Worm (Caenorhabditis elegans) whole organism, mixed stage, embryonic: Measurements from ENCODE around the gene rbm-26.

Source experiments
- M03D4.4 ChIP-seq: sonication (generic microtip); optimal IDR thresholded peaks from 2 replicates; lab custom pipeline; 2017; ENCODE audit warnings: mild to moderate bottlenecking, missing genetic modification characterization, missing compliant biosample characterization
- cnd-1 ChIP-seq: fragments of 200-800 bp; sonication (Bioruptor generic); optimal IDR thresholded peaks from 2 replicates; lab custom pipeline; 2018; ENCODE audit warnings: mild to moderate bottlenecking, missing genetic modification characterization, missing compliant biosample characterization
- nhr-237 ChIP-seq: fragments of 150-350 bp; optimal IDR thresholded peaks from 2 replicates; lab custom pipeline; 2014; ENCODE audit warnings: missing biosample characterization, missing genetic modification characterization
- unc-62 ChIP-seq: fragments of 150-350 bp; optimal IDR thresholded peaks from 2 replicates; lab custom pipeline; 2014; ENCODE audit warnings: missing biosample characterization, missing genetic modification reagents, missing genetic modification characterization

DNA sequence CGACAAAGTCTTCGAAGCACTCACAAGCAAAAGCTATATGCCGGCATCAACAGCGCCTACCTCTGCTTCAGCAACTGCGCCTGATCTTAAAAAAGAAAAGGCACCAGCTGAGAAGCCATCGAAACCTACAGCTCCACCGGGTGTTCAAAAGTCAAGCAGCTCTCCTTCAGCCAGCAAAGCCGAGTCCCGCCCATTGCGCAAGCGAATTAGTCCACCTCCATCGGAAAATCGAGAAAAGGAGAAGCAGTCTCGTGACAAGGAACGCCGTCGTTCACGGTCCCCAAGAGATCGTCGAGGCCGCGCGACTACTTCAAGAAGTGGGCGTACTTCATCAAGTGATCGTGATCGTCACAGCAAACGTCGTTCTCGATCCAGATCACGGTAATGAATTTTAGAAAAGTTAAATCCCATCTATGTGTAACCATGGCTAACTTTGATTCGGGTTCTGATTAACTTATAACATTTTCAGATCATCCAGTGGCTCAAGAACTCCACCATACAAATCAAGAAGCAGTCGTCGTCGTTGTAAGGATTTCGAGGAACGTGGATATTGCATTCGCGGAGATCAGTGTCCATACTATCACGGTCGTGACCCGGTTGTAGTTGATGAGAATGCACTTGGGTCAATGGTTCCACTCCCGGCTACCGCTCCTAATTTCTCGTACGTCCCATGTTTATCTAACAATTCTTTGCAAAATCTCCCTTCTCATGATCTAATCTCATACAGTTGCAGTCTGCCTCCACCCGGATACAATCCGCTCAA, 720 bp downstream of the rbm-26 start:
- TF ChIP-seq M03D4.4 (tag; lab: Kevin White, UChicago) (no peak), nhr-237 (tag; lab: Kevin White, UChicago) (no peak), unc-62 (no peak), cnd-1 (tag; lab: Kevin White, UChicago) (no peak)
